Worm (Caenorhabditis elegans) whole organism, L4 larva: ENCODE results near the gene F18F11.4.
A peak's percentile ranks its signal among the peaks of the same experiment; 100 is the strongest.

Experiments used
- F26F4.8 ChIP-seq: fragments of 200-800 bp; sonication (Bioruptor generic); conservative IDR thresholded peaks from 2 replicates; pipeline ENCODE4 v1.3.6; 2022; ENCODE audit warnings: missing genetic modification characterization, missing compliant biosample characterization
- F44E2.7 ChIP-seq: fragments of 200-800 bp; sonication (Bioruptor generic); IDR thresholded peaks from 2 replicates; pipeline ENCODE4 v2.1.2; 2022; ENCODE audit warnings: missing genetic modification characterization, missing compliant biosample characterization
- T20F7.1 ChIP-seq: fragments of 200-800 bp; sonication (Bioruptor generic); optimal IDR thresholded peaks from 2 replicates; lab custom pipeline; 2018; ENCODE audit warnings: mild to moderate bottlenecking, missing genetic modification characterization, missing compliant biosample characterization
- Y48G9A.11 ChIP-seq: fragments of 200-800 bp; sonication (Bioruptor generic); IDR thresholded peaks from 2 replicates; pipeline ENCODE4 v1.3.6; 2022; ENCODE audit warnings: missing genetic modification reagents, missing genetic modification characterization, missing compliant biosample characterization
- aha-1 ChIP-seq: fragments of 150-350 bp; peaks from one replicate; lab custom pipeline; 2014; ENCODE audit warnings: missing biosample characterization, missing genetic modification characterization
- attf-4 ChIP-seq: sonication (generic microtip); optimal IDR thresholded peaks from 3 replicates; lab custom pipeline; 2017; ENCODE audit warnings: missing biosample characterization, missing genetic modification characterization
- ceh-32 ChIP-seq: sonication (generic microtip); optimal IDR thresholded peaks from 2 replicates; lab custom pipeline; 2016; ENCODE audit warnings: mild to moderate bottlenecking, missing genetic modification characterization, missing compliant biosample characterization; ENCODE audit not compliant: poor library complexity
- ceh-82 ChIP-seq: sonication (generic microtip); optimal IDR thresholded peaks from 2 replicates; lab custom pipeline; 2017; ENCODE audit warnings: missing biosample characterization, missing genetic modification characterization
- ctbp-1 ChIP-seq: fragments of 200-800 bp; sonication (Bioruptor generic); IDR thresholded peaks from 2 replicates; pipeline ENCODE4 v1.3.6; 2022; ENCODE audit warnings: missing genetic modification reagents, missing genetic modification characterization, missing compliant biosample characterization
- daf-16 ChIP-seq, 3 experiments: sonication (generic microtip); optimal IDR thresholded peaks; 2 replicates each; lab custom pipeline; 2016 to 2017; ENCODE audit warnings: missing genetic modification characterization in 3 of 3, missing genetic modification reagents in 3 of 3, mild to moderate bottlenecking in 2 of 3, missing compliant biosample characterization in 2 of 3, missing biosample characterization in 1 of 3, moderate library complexity in 1 of 3
- daf-19 ChIP-seq: fragments of 200-800 bp; sonication (Bioruptor generic); conservative IDR thresholded peaks from 2 replicates; pipeline ENCODE4 v1.3.6; 2022; ENCODE audit warnings: missing genetic modification characterization, missing compliant biosample characterization
- duxl-1 ChIP-seq: sonication (generic microtip); optimal IDR thresholded peaks from 2 replicates; lab custom pipeline; 2016; ENCODE audit warnings: mild to moderate bottlenecking, missing genetic modification characterization, moderate library complexity, missing compliant biosample characterization; ENCODE audit not compliant: poor library complexity
- dve-1 ChIP-seq: sonication (generic microtip); optimal IDR thresholded peaks from 2 replicates; lab custom pipeline; 2017; ENCODE audit warnings: antibody characterized with exemption, mild to moderate bottlenecking, missing genetic modification characterization, missing compliant biosample characterization; ENCODE audit not compliant: insufficient read depth
- egl-27 ChIP-seq: sonication (generic microtip); optimal IDR thresholded peaks from 3 replicates; lab custom pipeline; 2017; ENCODE audit warnings: missing biosample characterization, missing genetic modification reagents, missing genetic modification characterization
- gei-8 ChIP-seq: fragments of 200-800 bp; sonication (Bioruptor generic); optimal IDR thresholded peaks from 2 replicates; lab custom pipeline; 2018; ENCODE audit warnings: mild to moderate bottlenecking, missing genetic modification characterization, missing compliant biosample characterization
- hlh-30 ChIP-seq: sonication (generic microtip); optimal IDR thresholded peaks from 2 replicates; lab custom pipeline; 2017; ENCODE audit warnings: antibody characterized with exemption, mild to moderate bottlenecking, missing genetic modification characterization, missing compliant biosample characterization; ENCODE audit not compliant: insufficient read depth
- hmg-1.1 ChIP-seq: fragments of 200-800 bp; sonication (Bioruptor generic); IDR thresholded peaks from 2 replicates; pipeline ENCODE4 v1.3.6; 2022; ENCODE audit warnings: missing genetic modification reagents, missing genetic modification characterization, missing compliant biosample characterization
- jun-1 ChIP-seq: fragments of 150-350 bp; optimal IDR thresholded peaks from 2 replicates; lab custom pipeline; 2014; ENCODE audit warnings: missing biosample characterization, missing genetic modification reagents, missing genetic modification characterization
- lin-38 ChIP-seq: fragments of 200-800 bp; sonication (Bioruptor generic); IDR thresholded peaks from 2 replicates; pipeline ENCODE4 v1.3.6; 2022; ENCODE audit warnings: missing genetic modification reagents, missing genetic modification characterization, missing compliant biosample characterization
- lin-39 ChIP-seq: fragments of 150-350 bp; optimal IDR thresholded peaks from 2 replicates; lab custom pipeline; 2014; ENCODE audit warnings: missing biosample characterization, missing genetic modification reagents, missing genetic modification characterization
- lir-3 ChIP-seq: sonication (generic microtip); optimal IDR thresholded peaks from 2 replicates; lab custom pipeline; 2016; ENCODE audit warnings: mild to moderate bottlenecking, missing genetic modification characterization, missing compliant biosample characterization
- lsy-2 ChIP-seq, 2 experiments: fragments of 150-350 bp in 1 of 2; sonication (generic microtip) in 1 of 2; optimal IDR thresholded peaks; 2 replicates each; lab custom pipeline; 2014 to 2017; ENCODE audit warnings: missing biosample characterization in 2 of 2, missing genetic modification characterization in 2 of 2
- madf-5 ChIP-seq, 2 experiments: fragments of 200-800 bp; sonication (Bioruptor generic); IDR thresholded peaks; 2 replicates each; pipeline ENCODE4 v1.3.6; 2022; ENCODE audit warnings: missing compliant biosample characterization in 2 of 2, missing genetic modification characterization in 2 of 2
- madf-9 ChIP-seq: fragments of 200-800 bp; sonication (Bioruptor generic); conservative IDR thresholded peaks from 2 replicates; pipeline ENCODE4 v1.3.6; 2022; ENCODE audit warnings: missing genetic modification reagents, missing genetic modification characterization, missing compliant biosample characterization
- mdt-29 ChIP-seq: fragments of 200-800 bp; sonication (Bioruptor generic); IDR thresholded peaks from 2 replicates; pipeline ENCODE4 v1.3.6; 2022; ENCODE audit warnings: missing genetic modification reagents, missing genetic modification characterization, missing compliant biosample characterization
- mep-1 ChIP-seq: fragments of 150-350 bp; sonication (generic microtip); optimal IDR thresholded peaks from 3 replicates; lab custom pipeline; 2014; ENCODE audit warnings: missing biosample characterization, missing genetic modification characterization
- mes-2 ChIP-seq: sonication (generic microtip); optimal IDR thresholded peaks from 2 replicates; lab custom pipeline; 2016; ENCODE audit warnings: missing genotype, mild to moderate bottlenecking, missing genetic modification characterization, missing compliant biosample characterization; ENCODE audit not compliant: poor library complexity, severe bottlenecking
- mxl-2 ChIP-seq: fragments of 200-800 bp; sonication (Bioruptor generic); conservative IDR thresholded peaks from 2 replicates; pipeline ENCODE4 v1.3.6; 2022; ENCODE audit warnings: missing genetic modification reagents, missing genetic modification characterization, missing compliant biosample characterization
- nhr-11 ChIP-seq: fragments of 150-350 bp; optimal IDR thresholded peaks from 2 replicates; lab custom pipeline; 2014; ENCODE audit warnings: missing biosample characterization, missing genetic modification characterization
- nhr-237 ChIP-seq: sonication (generic microtip); optimal IDR thresholded peaks from 2 replicates; lab custom pipeline; 2017; ENCODE audit warnings: missing biosample characterization, missing genetic modification characterization
- nhr-28 ChIP-seq: fragments of 150-350 bp; optimal IDR thresholded peaks from 2 replicates; lab custom pipeline; 2014; ENCODE audit warnings: missing biosample characterization, missing genetic modification characterization
- nhr-48 ChIP-seq: sonication (generic microtip); optimal IDR thresholded peaks from 2 replicates; lab custom pipeline; 2016; ENCODE audit warnings: mild to moderate bottlenecking, missing genetic modification characterization, missing compliant biosample characterization
- nhr-76 ChIP-seq: fragments of 150-350 bp; optimal IDR thresholded peaks from 2 replicates; lab custom pipeline; 2014; ENCODE audit warnings: missing biosample characterization, missing genetic modification characterization
- nhr-77 ChIP-seq: fragments of 150-350 bp; optimal IDR thresholded peaks from 2 replicates; lab custom pipeline; 2014; ENCODE audit warnings: missing biosample characterization, missing genetic modification characterization
- php-3 ChIP-seq: fragments of 200-800 bp; sonication (Bioruptor generic); IDR thresholded peaks from 2 replicates; pipeline ENCODE4 v1.3.6; 2022; ENCODE audit warnings: missing genetic modification reagents, missing genetic modification characterization, missing compliant biosample characterization
- pqm-1 ChIP-seq: sonication (generic microtip); optimal IDR thresholded peaks from 2 replicates; lab custom pipeline; 2017; ENCODE audit warnings: missing biosample characterization, missing genetic modification characterization
- rbr-2 ChIP-seq: sonication (generic microtip); optimal IDR thresholded peaks from 2 replicates; lab custom pipeline; 2016; ENCODE audit warnings: missing genotype, missing genetic modification characterization, missing compliant biosample characterization
- sdz-12 ChIP-seq: fragments of 200-800 bp; sonication (Bioruptor generic); optimal IDR thresholded peaks from 2 replicates; lab custom pipeline; 2018; ENCODE audit warnings: mild to moderate bottlenecking, missing genetic modification characterization, missing compliant biosample characterization
- snpc-1.2 ChIP-seq: fragments of 200-800 bp; sonication (Bioruptor generic); IDR thresholded peaks from 2 replicates; pipeline ENCODE4 v1.3.6; 2022; ENCODE audit warnings: missing genetic modification reagents, missing genetic modification characterization, missing compliant biosample characterization
- spr-1 ChIP-seq: sonication (generic microtip); optimal IDR thresholded peaks from 2 replicates; lab custom pipeline; 2016; ENCODE audit warnings: mild to moderate bottlenecking, missing genetic modification characterization, missing compliant biosample characterization
- tag-97 ChIP-seq: fragments of 200-800 bp; sonication (Bioruptor generic); IDR thresholded peaks from 2 replicates; pipeline ENCODE4 v1.3.6; 2022; ENCODE audit warnings: missing genetic modification characterization, missing compliant biosample characterization
- tra-1 ChIP-seq: fragments of 200-800 bp; sonication (Bioruptor generic); IDR thresholded peaks from 2 replicates; pipeline ENCODE4 v1.3.6; 2022; ENCODE audit warnings: missing genetic modification reagents, missing genetic modification characterization, missing compliant biosample characterization
- unc-39 ChIP-seq: sonication (generic microtip); optimal IDR thresholded peaks from 2 replicates; lab custom pipeline; 2017; ENCODE audit warnings: missing biosample characterization, missing genetic modification characterization
- zag-1 ChIP-seq: fragments of 150-350 bp; optimal IDR thresholded peaks from 2 replicates; lab custom pipeline; 2014; ENCODE audit warnings: missing biosample characterization, missing genetic modification characterization
- zfp-2 ChIP-seq: sonication (generic microtip); optimal IDR thresholded peaks from 2 replicates; lab custom pipeline; 2016; ENCODE audit warnings: mild to moderate bottlenecking, missing genetic modification characterization, missing compliant biosample characterization
- zfp-3 ChIP-seq: fragments of 200-800 bp; sonication (Bioruptor generic); conservative IDR thresholded peaks from 2 replicates; pipeline ENCODE4 v1.3.6; 2022; ENCODE audit warnings: missing genetic modification reagents, missing genetic modification characterization, missing compliant biosample characterization
- zip-2 ChIP-seq: fragments of 150-350 bp; optimal IDR thresholded peaks from 2 replicates; lab custom pipeline; 2014; ENCODE audit warnings: missing biosample characterization, missing genetic modification characterization
- ztf-11 ChIP-seq: fragments of 150-350 bp; optimal IDR thresholded peaks from 2 replicates; lab custom pipeline; 2014; ENCODE audit warnings: missing biosample characterization, missing genetic modification characterization

F18F11.4 gene

ce11 chrIV:303264-303663, 27.4 kb upstream of the F18F11.4 start (continued):
- TF ChIP-seq zfp-3 (GFP tag; lab: Robert Waterston, UW), result no peak
- TF ChIP-seq attf-4 (tag; lab: Kevin White, UChicago), result no peak
- TF ChIP-seq nhr-11 (tag; lab: Kevin White, UChicago), result no peak
- TF ChIP-seq ztf-11, result no peak
- no peak for TF ChIP-seq lin-39 (tag; lab: Kevin White, UChicago)
- TF ChIP-seq spr-1, result no peak
- peak; percentile 19 for TF ChIP-seq hlh-30 (tag; lab: Kevin White, UChicago)
- TF ChIP-seq daf-19 (GFP tag; lab: Robert Waterston, UW), result no peak
- TF ChIP-seq mxl-2, result no peak
- TF ChIP-seq snpc-1.2 (GFP tag; lab: Robert Waterston, UW), result no peak
- TF ChIP-seq tra-1 (GFP tag; lab: Robert Waterston, UW), result 0 out of 2 replicates have a peak, but pooled peaks have one; percentile 20
- TF ChIP-seq gei-8, result no peak
- no peak for TF ChIP-seq zip-2 (tag; lab: Kevin White, UChicago)
- TF ChIP-seq T20F7.1 (GFP tag; lab: Kevin White, UChicago), result no peak
- no peak for TF ChIP-seq zfp-2 (tag; lab: Kevin White, UChicago)
- TF ChIP-seq madf-9 (GFP tag; lab: Robert Waterston, UW), result no peak
- no peak for TF ChIP-seq ceh-32
- TF ChIP-seq jun-1 (tag; lab: Kevin White, UChicago), result no peak
- TF ChIP-seq duxl-1, result no peak
- TF ChIP-seq ctbp-1 (GFP tag; lab: Robert Waterston, UW), result no peak
- no peak for TF ChIP-seq sdz-12 (GFP tag; lab: Kevin White, UChicago)
- TF ChIP-seq daf-16 (GFP tag; optimal IDR thresholded peaks at IDR 0.05; lab: Kevin White, UChicago), result no peak
- TF ChIP-seq daf-16 (tag; optimal IDR thresholded peaks at IDR 0.05; lab: Kevin White, UChicago), result no peak
- TF ChIP-seq lsy-2 (tag; optimal IDR thresholded peaks at IDR 0.05; lab: Kevin White, UChicago), result no peak
- TF ChIP-seq F26F4.8 (GFP tag; lab: Robert Waterston, UW), result no peak
- no peak for TF ChIP-seq lir-3
- peak; percentile 77 for TF ChIP-seq aha-1
- no peak for TF ChIP-seq unc-39
- TF ChIP-seq ceh-82 (tag; lab: Kevin White, UChicago), result no peak
- TF ChIP-seq nhr-76 (tag; lab: Kevin White, UChicago), result no peak
- no peak for TF ChIP-seq nhr-237 (tag; lab: Kevin White, UChicago)
- TF ChIP-seq, all 104 proteins: peak for 7

DNA sequence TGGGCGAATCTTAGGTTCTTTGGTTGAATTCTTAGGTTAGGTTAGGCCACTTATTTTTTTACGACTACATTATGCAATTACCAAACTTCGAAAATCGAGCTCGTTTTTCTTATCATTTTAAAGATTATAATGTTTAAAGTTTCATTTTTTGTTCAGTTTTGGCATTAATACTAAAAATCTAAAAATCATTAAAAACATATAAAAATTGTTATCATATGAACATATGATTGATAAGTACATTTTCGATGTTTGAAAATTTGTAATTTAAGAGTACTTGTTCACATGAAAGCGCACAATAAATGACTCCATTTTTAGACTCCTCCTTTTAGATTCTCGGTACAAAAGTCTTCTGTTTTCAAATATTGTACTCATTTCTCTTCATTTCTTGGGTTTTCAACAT, 25.5 kb upstream of the F18F11.4 start:
- TF ChIP-seq tag-97 (GFP tag; lab: Robert Waterston, UW), result no peak
- TF ChIP-seq nhr-76 (tag; lab: Kevin White, UChicago), result no peak
- TF ChIP-seq php-3 (GFP tag; lab: Robert Waterston, UW), result peak; percentile 89
- no peak for TF ChIP-seq lin-38 (GFP tag; lab: Robert Waterston, UW)
- no peak for TF ChIP-seq daf-19 (GFP tag; lab: Robert Waterston, UW)
- TF ChIP-seq hmg-1.1 (GFP tag; lab: Robert Waterston, UW), result no peak
- TF ChIP-seq nhr-28 (tag; lab: Kevin White, UChicago), result peak; percentile 42
- TF ChIP-seq mep-1 (tag; lab: Kevin White, UChicago), result no peak
- TF ChIP-seq nhr-48, result no peak
- TF ChIP-seq Y48G9A.11, result no peak
- TF ChIP-seq mdt-29 (GFP tag; lab: Robert Waterston, UW), result no peak
- TF ChIP-seq dve-1, result peak; percentile 52
- TF ChIP-seq ctbp-1 (GFP tag; lab: Robert Waterston, UW), result no peak
- no peak for TF ChIP-seq T20F7.1 (GFP tag; lab: Kevin White, UChicago)
- no peak for TF ChIP-seq lir-3
- peak; percentile 22 for TF ChIP-seq nhr-77 (tag; lab: Kevin White, UChicago)
- TF ChIP-seq spr-1, result no peak
- TF ChIP-seq madf-5 (GFP tag; IDR thresholded peaks at IDR 0.05; lab: Robert Waterston, UW), result no peak
- no peak for TF ChIP-seq zag-1
- TF ChIP-seq pqm-1 (tag; lab: Kevin White, UChicago), result peak; percentile 22
- no peak for TF ChIP-seq zfp-3 (GFP tag; lab: Robert Waterston, UW)
- TF ChIP-seq mes-2, result no peak
- no peak for TF ChIP-seq F44E2.7 (GFP tag; lab: Robert Waterston, UW)
- TF ChIP-seq daf-16 (GFP tag; optimal IDR thresholded peaks at IDR 0.05; lab: Kevin White, UChicago), result no peak
- peak; percentile 28 for TF ChIP-seq daf-16 (tag; optimal IDR thresholded peaks at IDR 0.05; lab: Kevin White, UChicago)
- no peak for TF ChIP-seq egl-27 (tag; lab: Kevin White, UChicago)
- TF ChIP-seq rbr-2 (tag; lab: Kevin White, UChicago), result no peak
- no peak for TF ChIP-seq nhr-237 (tag; lab: Kevin White, UChicago)
